Fruit fly (Drosophila melanogaster) whole organism, embryonic: ENCODE data around the gene CG15040.

Experiments
- ATbp ChIP-seq: fragments of 200-800 bp; sonication (Bioruptor generic); optimal IDR thresholded peaks from 2 replicates; lab custom pipeline; 2017; ENCODE audit warnings: missing biosample characterization, mild to moderate bottlenecking, missing genetic modification characterization, missing genetic modification reagents
- Aef1 ChIP-seq: fragments of 200-800 bp; sonication (Bioruptor generic); IDR thresholded peaks from 3 replicates; pipeline ENCODE4 v1.3.6; 2022; ENCODE audit warnings: missing biosample characterization, missing genetic modification characterization
- B-H1 ChIP-seq: fragments of 200-800 bp; sonication (Bioruptor generic); IDR thresholded peaks from 3 replicates; pipeline ENCODE4 v1.3.6; 2022; ENCODE audit warnings: missing biosample characterization, missing genetic modification characterization
- B-H2 ChIP-seq: fragments of 200-800 bp; sonication (Bioruptor generic); optimal IDR thresholded peaks from 2 replicates; lab custom pipeline; 2018; ENCODE audit warnings: missing biosample characterization, mild to moderate bottlenecking, missing genetic modification characterization
- Blimp-1 ChIP-seq: fragments of 200-800 bp; sonication (Bioruptor generic); optimal IDR thresholded peaks from 3 replicates; lab custom pipeline; 2018; ENCODE audit warnings: missing biosample characterization, missing genetic modification characterization, mild to moderate bottlenecking, moderate library complexity, missing genetic modification reagents
- CG10565 ChIP-seq: fragments of 200-800 bp; sonication (Bioruptor generic); optimal IDR thresholded peaks from 3 replicates; lab custom pipeline; 2016; ENCODE audit warnings: missing biosample characterization, mild to moderate bottlenecking, missing genetic modification characterization
- CG11085 ChIP-seq: fragments of 200-800 bp; sonication (Bioruptor generic); IDR thresholded peaks from 2 replicates; pipeline ENCODE4 v1.3.6; 2022; ENCODE audit warnings: missing biosample characterization, missing genetic modification characterization
- CG13775 ChIP-seq: fragments of 200-800 bp; sonication (Bioruptor generic); optimal IDR thresholded peaks from 3 replicates; lab custom pipeline; 2017; ENCODE audit warnings: missing biosample characterization, mild to moderate bottlenecking, missing genetic modification characterization
- CG15269 ChIP-seq: fragments of 200-800 bp; sonication (Bioruptor generic); optimal IDR thresholded peaks from 2 replicates; lab custom pipeline; 2018; ENCODE audit warnings: missing biosample characterization, mild to moderate bottlenecking, missing genetic modification characterization, moderate library complexity
- CG17568 ChIP-seq: fragments of 200-800 bp; sonication (Bioruptor generic); optimal IDR thresholded peaks from 2 replicates; lab custom pipeline; 2018; ENCODE audit warnings: missing biosample characterization, mild to moderate bottlenecking, missing genetic modification characterization, moderate library complexity
- CG17612 ChIP-seq: fragments of 200-800 bp; sonication (Bioruptor generic); IDR thresholded peaks from 2 replicates; pipeline ENCODE4 v1.3.6; 2022; ENCODE audit warnings: missing biosample characterization, missing genetic modification characterization
- CG17829 ChIP-seq: fragments of 200-800 bp; optimal IDR thresholded peaks from 2 replicates; lab custom pipeline; 2019; ENCODE audit warnings: missing biosample characterization, mild to moderate bottlenecking, missing genetic modification characterization, moderate library complexity
- CG2120 ChIP-seq: fragments of 200-800 bp; sonication (Bioruptor generic); optimal IDR thresholded peaks from 3 replicates; lab custom pipeline; 2016; ENCODE audit warnings: missing biosample characterization, missing genetic modification characterization
- CG2889 ChIP-seq: fragments of 200-800 bp; sonication (Bioruptor generic); IDR thresholded peaks from 3 replicates; pipeline ENCODE4 v1.3.6; 2022; ENCODE audit warnings: missing biosample characterization, missing genetic modification characterization
- CG3163 ChIP-seq: fragments of 200-800 bp; sonication (Bioruptor generic); optimal IDR thresholded peaks from 3 replicates; lab custom pipeline; 2016; ENCODE audit warnings: missing biosample characterization, missing genetic modification characterization
- CG33557 ChIP-seq: fragments of 200-800 bp; sonication (Bioruptor generic); optimal IDR thresholded peaks from 2 replicates; lab custom pipeline; 2019; ENCODE audit warnings: missing biosample characterization, mild to moderate bottlenecking, missing genetic modification characterization, moderate library complexity
- CG3407 ChIP-seq: fragments of 200-800 bp; sonication (Bioruptor generic); optimal IDR thresholded peaks from 2 replicates; lab custom pipeline; 2018; ENCODE audit warnings: missing biosample characterization, mild to moderate bottlenecking, missing genetic modification characterization
- CG42726 ChIP-seq: fragments of 200-800 bp; sonication (Bioruptor generic); IDR thresholded peaks from 2 replicates; pipeline ENCODE4 v1.3.6; 2022; ENCODE audit warnings: missing biosample characterization, missing genetic modification characterization; ENCODE audit not compliant: partially characterized antibody
- CG4707 ChIP-seq: fragments of 200-800 bp; sonication (Bioruptor generic); optimal IDR thresholded peaks from 2 replicates; lab custom pipeline; 2018; ENCODE audit warnings: missing biosample characterization, mild to moderate bottlenecking, missing genetic modification characterization, moderate library complexity
- CG4730 ChIP-seq: fragments of 200-800 bp; sonication (Bioruptor generic); IDR thresholded peaks from 2 replicates; pipeline ENCODE4 v1.3.6; 2022; ENCODE audit warnings: missing biosample characterization, missing genetic modification characterization
- CG4854 ChIP-seq: fragments of 200-800 bp; sonication (Bioruptor generic); optimal IDR thresholded peaks from 2 replicates; lab custom pipeline; 2016; ENCODE audit warnings: missing biosample characterization, missing genetic modification characterization, inconsistent platforms
- CG5953 ChIP-seq: fragments of 200-800 bp; sonication (Bioruptor generic); IDR thresholded peaks from 2 replicates; pipeline ENCODE4 v1.3.6; 2022; ENCODE audit warnings: missing biosample characterization, missing genetic modification characterization
- CG6791 ChIP-seq: fragments of 200-800 bp; sonication (Bioruptor generic); IDR thresholded peaks from 3 replicates; pipeline ENCODE4 v1.3.6; 2022; ENCODE audit warnings: missing biosample characterization, missing genetic modification characterization; ENCODE audit not compliant: partially characterized antibody
- CG7839 ChIP-seq: fragments of 200-800 bp; sonication (Bioruptor generic); optimal IDR thresholded peaks from 3 replicates; lab custom pipeline; 2018; ENCODE audit warnings: missing biosample characterization, mild to moderate bottlenecking, missing genetic modification characterization, moderate library complexity
- CG7928 ChIP-seq: fragments of 200-800 bp; sonication (Bioruptor generic); optimal IDR thresholded peaks from 2 replicates; lab custom pipeline; 2017; ENCODE audit warnings: missing biosample characterization, mild to moderate bottlenecking, missing genetic modification characterization
- CTCF ChIP-seq: fragments of 200-800 bp; sonication (Bioruptor generic); optimal IDR thresholded peaks from 2 replicates; lab custom pipeline; 2017; ENCODE audit warnings: missing biosample characterization, mild to moderate bottlenecking, missing genetic modification characterization, moderate library complexity
- ERR ChIP-seq: fragments of 200-800 bp; sonication (Bioruptor generic); optimal IDR thresholded peaks from 2 replicates; lab custom pipeline; 2016; ENCODE audit warnings: missing biosample characterization, missing genetic modification characterization
- Ets65A ChIP-seq: fragments of 200-800 bp; sonication (Bioruptor generic); peaks from one replicate; lab custom pipeline; 2016; ENCODE audit warnings: missing biosample characterization, missing genetic modification characterization
- Fer2 ChIP-seq: fragments of 200-800 bp; sonication (Bioruptor generic); optimal IDR thresholded peaks from 2 replicates; lab custom pipeline; 2018; ENCODE audit warnings: missing biosample characterization, mild to moderate bottlenecking, missing genetic modification characterization, moderate library complexity
- HLH4C ChIP-seq: fragments of 200-800 bp; sonication (Bioruptor generic); IDR thresholded peaks from 3 replicates; pipeline ENCODE4 v1.3.6; 2022; ENCODE audit warnings: missing biosample characterization, missing genetic modification characterization; ENCODE audit not compliant: partially characterized antibody
- Hr39 ChIP-seq: fragments of >200 bp; optimal IDR thresholded peaks from 2 replicates; lab custom pipeline; 2017
- PHDP ChIP-seq: fragments of 200-800 bp; sonication (Bioruptor generic); optimal IDR thresholded peaks from 3 replicates; lab custom pipeline; 2018; ENCODE audit warnings: missing biosample characterization, mild to moderate bottlenecking, missing genetic modification characterization, moderate library complexity
- Side ChIP-seq: fragments of 200-800 bp; sonication (Bioruptor generic); optimal IDR thresholded peaks from 2 replicates; lab custom pipeline; 2016; ENCODE audit warnings: missing biosample characterization, missing genetic modification characterization
- ase ChIP-seq: fragments of 200-800 bp; sonication (Bioruptor generic); IDR thresholded peaks from 3 replicates; pipeline ENCODE4 v1.3.6; 2022; ENCODE audit warnings: missing biosample characterization, missing genetic modification characterization
- bowl ChIP-seq: fragments of 200-800 bp; sonication (Bioruptor generic); IDR thresholded peaks from 2 replicates; pipeline ENCODE4 v1.3.6; 2022; ENCODE audit warnings: missing biosample characterization, missing genetic modification characterization
- bsh ChIP-seq, 2 experiments: fragments of 200-800 bp; sonication (Bioruptor generic); optimal IDR thresholded peaks; 2 replicates each; lab custom pipeline; 2017 to 2018; ENCODE audit warnings: mild to moderate bottlenecking in 2 of 2, missing biosample characterization in 2 of 2, missing genetic modification characterization in 2 of 2, moderate library complexity in 1 of 2
- crol ChIP-seq: fragments of 200-800 bp; sonication (Bioruptor generic); IDR thresholded peaks from 2 replicates; pipeline ENCODE4 v1.3.6; 2022; ENCODE audit warnings: missing biosample characterization, missing genetic modification characterization
- disco-r ChIP-seq: fragments of 200-800 bp; sonication (Bioruptor generic); optimal IDR thresholded peaks from 2 replicates; lab custom pipeline; 2016; ENCODE audit warnings: missing biosample characterization, missing genetic modification characterization
- fu2 ChIP-seq: fragments of 200-800 bp; sonication (Bioruptor generic); optimal IDR thresholded peaks from 2 replicates; lab custom pipeline; 2016; ENCODE audit warnings: missing biosample characterization, missing genetic modification characterization
- gce ChIP-seq: fragments of 200-800 bp; sonication (Bioruptor generic); IDR thresholded peaks from 3 replicates; pipeline ENCODE4 v1.3.6; 2022; ENCODE audit warnings: missing biosample characterization, missing genetic modification characterization
- grau ChIP-seq: fragments of 200-800 bp; optimal IDR thresholded peaks from 3 replicates; lab custom pipeline; 2019; ENCODE audit warnings: missing biosample characterization, mild to moderate bottlenecking, missing genetic modification characterization, moderate library complexity
- gt ChIP-seq: fragments of 200-800 bp; sonication (Bioruptor generic); IDR thresholded peaks from 2 replicates; pipeline ENCODE4 v1.3.6; 2022; ENCODE audit warnings: missing biosample characterization, missing genetic modification characterization
- lbe ChIP-seq: fragments of 200-800 bp; sonication (Bioruptor generic); optimal IDR thresholded peaks from 2 replicates; lab custom pipeline; 2016; ENCODE audit warnings: missing biosample characterization, mild to moderate bottlenecking, missing genetic modification characterization
- lmd ChIP-seq: fragments of 200-800 bp; sonication (Bioruptor generic); IDR thresholded peaks from 2 replicates; pipeline ENCODE4 v1.3.6; 2022; ENCODE audit warnings: missing biosample characterization, missing genetic modification characterization
- luna ChIP-seq: fragments of 200-800 bp; sonication (Bioruptor generic); optimal IDR thresholded peaks from 2 replicates; lab custom pipeline; 2016; ENCODE audit warnings: missing biosample characterization, missing genetic modification characterization
- nerfin-2 ChIP-seq: fragments of 200-800 bp; sonication (Bioruptor generic); IDR thresholded peaks from 2 replicates; pipeline ENCODE4 v1.3.6; 2022; ENCODE audit warnings: missing biosample characterization, missing genetic modification characterization; ENCODE audit not compliant: partially characterized antibody
- pb ChIP-seq: fragments of 200-800 bp; sonication (Bioruptor generic); optimal IDR thresholded peaks from 3 replicates; lab custom pipeline; 2016; ENCODE audit warnings: missing biosample characterization, missing genetic modification characterization
- phol ChIP-seq: fragments of 200-800 bp; sonication (Bioruptor generic); optimal IDR thresholded peaks from 3 replicates; lab custom pipeline; 2018; ENCODE audit warnings: missing biosample characterization, mild to moderate bottlenecking, missing genetic modification characterization, moderate library complexity
- sisA ChIP-seq: fragments of 200-800 bp; sonication (Bioruptor generic); IDR thresholded peaks from 2 replicates; pipeline ENCODE4 v1.3.6; 2022; ENCODE audit warnings: missing biosample characterization, missing genetic modification characterization
- trem ChIP-seq: fragments of 200-800 bp; optimal IDR thresholded peaks from 3 replicates; lab custom pipeline; 2019; ENCODE audit warnings: missing biosample characterization, mild to moderate bottlenecking, missing genetic modification characterization, moderate library complexity
- wor ChIP-seq: fragments of 200-800 bp; sonication (Bioruptor generic); IDR thresholded peaks from 2 replicates; pipeline ENCODE4 v1.3.6; 2022; ENCODE audit warnings: missing biosample characterization, missing genetic modification characterization

Gene CG15040

dm6 chrX:18645720-18646213, 28.4 kb upstream of the CG15040 start (continued):
- TF ChIP-seq CG5953 (GFP tag; lab: Robert Waterston, UW), result no peak
- TF ChIP-seq CG6791, result no peak
- no peak for TF ChIP-seq Side (GFP tag; lab: Kevin White, UChicago)
- TF ChIP-seq CG10565 (GFP tag; lab: Kevin White, UChicago), result peak; percentile 31
- TF ChIP-seq trem (tag; lab: Kevin White, UChicago), result peak; percentile 38
- peak; percentile 35 for TF ChIP-seq CG33557 (GFP tag; lab: Kevin White, UChicago)
- 0 out of 3 replicates have a peak, but pooled peaks have one; percentile 30 for TF ChIP-seq ase (GFP tag; lab: Robert Waterston, UW)
- TF ChIP-seq CG15269 (tag; lab: Kevin White, UChicago), result peak; percentile 66
- no peak for TF ChIP-seq pb (GFP tag; lab: Kevin White, UChicago)
- TF ChIP-seq CG42726 (GFP tag; lab: Robert Waterston, UW), result no peak
- TF ChIP-seq CG17612 (GFP tag; lab: Robert Waterston, UW), result no peak
- peak; percentile 67 for TF ChIP-seq sisA
- peak; percentile 33 for TF ChIP-seq CG4854 (GFP tag; lab: Kevin White, UChicago)
- TF ChIP-seq Blimp-1, result peak; percentile 66
- TF ChIP-seq luna (GFP tag; lab: Kevin White, UChicago), result no peak
- TF ChIP-seq phol (tag; lab: Kevin White, UChicago), result peak; percentile 73
- peak; percentile 66 for TF ChIP-seq lmd
- peak; percentile 47; the same call in 2 of the 3 replicates for TF ChIP-seq Aef1
- TF ChIP-seq B-H2, result peak; percentile 38
- peak; percentile 11 for TF ChIP-seq fu2 (GFP tag; lab: Kevin White, UChicago)
- TF ChIP-seq Fer2, result no peak
- TF ChIP-seq wor (GFP tag; lab: Robert Waterston, UW), result peak; percentile 55
- peak; percentile 39 to 68 for TF ChIP-seq bsh (GFP tag; optimal IDR thresholded peaks at IDR 0.05; lab: Kevin White, UChicago)
- TF ChIP-seq Ets65A (GFP tag; lab: Kevin White, UChicago), result peak; percentile 95
- peak; percentile 46; the same call in 1 of the 2 replicates for TF ChIP-seq CG11085 (GFP tag; lab: Robert Waterston, UW)
- TF ChIP-seq nerfin-2, result no peak
- peak; percentile 1 for TF ChIP-seq lbe (GFP tag; lab: Kevin White, UChicago)
- TF ChIP-seq PHDP (tag; lab: Kevin White, UChicago), result peak; percentile 54
- no peak for TF ChIP-seq HLH4C (GFP tag; lab: Robert Waterston, UW)
- peak; percentile 68 for TF ChIP-seq CG2120 (GFP tag; lab: Kevin White, UChicago)
- TF ChIP-seq CG4730 (GFP tag; lab: Robert Waterston, UW), result peak; percentile 37; the same call in 1 of the 2 replicates
- no peak for TF ChIP-seq crol (GFP tag; lab: Robert Waterston, UW)
- no peak for TF ChIP-seq ERR (GFP tag; lab: Kevin White, UChicago)
- no peak for TF ChIP-seq CG3163
- TF ChIP-seq CG2889 (GFP tag; lab: Robert Waterston, UW), result 0 out of 3 replicates have a peak, but pooled peaks have one; percentile 5
- no peak for TF ChIP-seq CG17568
- TF ChIP-seq B-H1 (GFP tag; lab: Robert Waterston, UW), result no peak
- no peak for TF ChIP-seq CG7928
- peak; percentile 72 for TF ChIP-seq CG17829 (tag; lab: Kevin White, UChicago)
- TF ChIP-seq grau (tag; lab: Kevin White, UChicago), result peak; percentile 46
- no peak for TF ChIP-seq CTCF (GFP tag; lab: Kevin White, UChicago)
- no peak for TF ChIP-seq gce (GFP tag; lab: Robert Waterston, UW)
- TF ChIP-seq disco-r (GFP tag; lab: Kevin White, UChicago), result no peak
- TF ChIP-seq CG7839 (tag; lab: Kevin White, UChicago), result peak; percentile 72
- peak; percentile 67 for TF ChIP-seq CG13775 (GFP tag; lab: Kevin White, UChicago)
- TF ChIP-seq Hr39 (lab: Kevin White, UChicago), result no peak
- 0 out of 2 replicates have a peak, but pooled peaks have one; percentile 13 for TF ChIP-seq gt (GFP tag; lab: Robert Waterston, UW)
- TF ChIP-seq CG4707 (GFP tag; lab: Kevin White, UChicago), result peak; percentile 39
- TF ChIP-seq CG3407 (GFP tag; lab: Kevin White, UChicago), result peak; percentile 32
- TF ChIP-seq ATbp (GFP tag; lab: Kevin White, UChicago), result peak; percentile 58
- TF ChIP-seq bowl, result peak; percentile 13; the same call in 1 of the 2 replicates
